Fruit fly (Drosophila melanogaster): ENCODE data around the gene Suv3.

DNA sequence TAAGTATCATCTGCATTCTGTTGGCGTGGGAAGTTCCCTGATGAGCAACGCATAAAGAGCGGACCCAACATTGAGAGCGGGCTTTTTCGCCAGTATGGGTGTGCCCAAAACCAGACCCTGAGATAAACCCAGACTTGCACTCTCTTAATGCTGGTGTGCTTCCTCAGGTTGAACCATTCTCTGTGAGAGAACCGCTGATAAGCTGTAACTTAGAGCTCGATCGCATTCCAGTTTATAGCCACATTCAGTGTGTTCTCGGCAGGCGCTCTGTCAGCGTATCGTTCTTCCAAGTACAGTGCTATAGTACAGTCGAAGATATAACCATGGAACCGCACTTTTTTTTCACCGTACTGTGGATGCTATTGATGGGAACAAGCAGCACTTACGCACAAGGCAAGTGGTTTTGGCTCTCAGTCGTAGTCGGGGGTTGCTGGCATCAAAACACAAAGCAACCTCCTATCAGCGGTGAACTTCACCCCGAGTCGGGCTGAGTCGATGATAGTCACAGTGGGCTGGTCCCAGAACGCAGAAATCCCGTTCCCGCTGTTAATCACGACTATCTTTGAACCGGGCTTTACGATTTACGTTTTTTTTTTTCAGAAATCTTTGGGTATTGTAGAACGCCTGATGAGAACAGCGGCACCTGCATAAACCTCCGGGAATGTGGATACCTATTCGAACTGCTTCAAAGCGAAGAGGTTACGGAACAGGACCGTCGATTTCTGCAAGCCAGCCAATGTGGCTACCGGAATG, 3.5 kb upstream of the Suv3 start, which contains the start of gene MP1:
- TF ChIP-seq CG6854 (GFP tag; optimal IDR thresholded peaks at IDR 0.05), result peak; percentile 76
- TF ChIP-seq CG6792 (GFP tag; optimal IDR thresholded peaks at IDR 0.05), result no peak
- no peak for TF ChIP-seq CG8319 (GFP tag; optimal IDR thresholded peaks at IDR 0.05)

Measured in whole organism, prepupa.